Worm (Caenorhabditis elegans) whole organism, L4/young adult: ENCODE results near the gene Y54G11A.1.

Experiments used
- W03F9.2 ChIP-seq: fragments of 150-350 bp; optimal IDR thresholded peaks from 2 replicates; lab custom pipeline; 2014; ENCODE audit warnings: missing biosample characterization, missing genetic modification characterization
- him-1 ChIP-seq: sonication (generic microtip); optimal IDR thresholded peaks from 2 replicates; lab custom pipeline; 2016; ENCODE audit warnings: missing genotype, missing genetic modification reagents, missing genetic modification characterization, missing compliant biosample characterization

DNA sequence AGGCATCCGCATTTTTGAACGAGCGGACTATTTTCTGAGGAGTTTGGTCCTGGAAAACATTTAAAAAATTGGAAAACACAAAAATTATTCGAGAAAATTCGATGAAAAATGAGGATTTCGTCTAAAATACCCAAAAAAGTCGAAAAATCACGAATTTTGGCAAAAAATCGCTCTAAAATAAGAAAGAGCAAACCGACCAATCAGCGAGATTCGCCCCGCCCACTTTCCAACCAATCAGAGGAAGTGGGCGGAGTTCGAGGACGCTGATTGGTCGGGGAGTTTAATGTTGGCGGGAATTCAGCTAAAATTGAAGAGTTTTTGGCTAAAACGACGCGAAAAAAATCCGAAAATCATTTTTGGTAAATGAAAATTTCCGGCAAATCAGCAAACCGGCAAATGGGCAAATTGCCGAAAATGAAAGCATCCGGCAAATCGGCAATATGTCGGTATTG lies at the start of gene Y54G11A.1:
- no peak for TF ChIP-seq W03F9.2 (tag; lab: Kevin White, UChicago)
- no peak for TF ChIP-seq him-1 (tag; lab: Kevin White, UChicago)
